Worm (Caenorhabditis elegans) whole organism, L1 larva: ENCODE measurements around the gene taf-6.1.

Source experiments
- elt-3 ChIP-seq, 6 experiments: fragments of 150-350 bp in 1 of 6; sonication (generic microtip); optimal IDR thresholded peaks; 2 replicates each; lab custom pipeline; 2017 to 2018; ENCODE audit warnings: missing biosample characterization in 6 of 6, missing genetic modification characterization in 6 of 6, inconsistent platforms in 1 of 6
- lin-39 ChIP-seq: fragments of 150-350 bp; optimal IDR thresholded peaks from 2 replicates; lab custom pipeline; 2014; ENCODE audit warnings: missing biosample characterization, missing genetic modification reagents, missing genetic modification characterization
- mep-1 ChIP-seq: fragments of 150-350 bp; optimal IDR thresholded peaks from 2 replicates; lab custom pipeline; 2014; ENCODE audit warnings: missing biosample characterization, missing genetic modification characterization
- nhr-28 ChIP-seq: fragments of 150-350 bp; optimal IDR thresholded peaks from 2 replicates; lab custom pipeline; 2014; ENCODE audit warnings: missing biosample characterization, missing genetic modification characterization
- nhr-76 ChIP-seq: sonication (generic microtip); optimal IDR thresholded peaks from 2 replicates; lab custom pipeline; 2017; ENCODE audit warnings: missing biosample characterization, missing genetic modification characterization

DNA sequence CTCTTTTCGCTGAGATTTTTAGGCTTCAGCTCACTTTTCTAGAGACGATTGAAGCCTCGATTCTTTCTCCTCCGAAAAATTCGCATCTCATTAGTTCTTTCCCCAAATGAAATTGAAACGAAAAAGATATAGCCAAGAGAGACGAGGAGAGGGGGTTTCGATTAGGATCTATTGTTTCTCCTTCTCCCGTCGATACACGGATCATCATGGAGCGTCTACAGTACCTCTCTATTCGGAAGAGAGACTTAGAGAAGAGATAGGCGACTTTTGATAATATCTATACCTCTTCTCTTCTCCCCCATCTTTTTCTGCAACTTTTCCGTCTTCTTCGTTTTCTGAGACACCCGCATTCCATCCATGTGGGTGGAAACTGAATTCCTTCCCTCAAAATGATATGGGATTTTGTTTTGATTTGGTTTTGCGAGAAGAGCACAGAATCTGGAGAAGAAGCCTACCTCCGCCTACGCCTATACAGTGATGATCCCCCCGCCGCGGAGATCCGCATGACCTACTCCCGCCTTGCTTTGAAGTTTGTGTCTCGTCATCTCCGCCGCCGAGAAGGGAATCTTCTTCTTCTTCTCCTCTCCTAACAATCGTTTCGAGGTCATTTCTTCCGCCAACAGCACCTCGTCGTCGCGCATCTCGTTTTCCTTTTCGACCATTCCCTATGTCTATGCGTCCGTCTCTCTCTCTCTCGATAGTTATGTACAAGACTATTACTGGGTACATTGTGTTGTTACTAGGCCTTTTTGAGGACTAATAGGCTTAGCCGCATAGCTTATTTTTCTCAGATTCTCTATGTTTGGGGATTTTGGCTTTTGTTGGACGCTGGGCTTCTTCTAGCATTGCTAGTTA lies 14.2 kb downstream of the taf-6.1 start:
- peak; percentile 46 for TF ChIP-seq mep-1 (tag; lab: Kevin White, UChicago)
- no peak for TF ChIP-seq nhr-28
- peak in 1 of 6 experiments; percentile 25 for TF ChIP-seq elt-3 (tag; optimal IDR thresholded peaks at IDR 0.05; lab: Kevin White, UChicago)
- no peak for TF ChIP-seq lin-39 (tag; lab: Kevin White, UChicago)
- TF ChIP-seq nhr-76 (tag; lab: Kevin White, UChicago): no peak
